Worm (Caenorhabditis elegans): Measurements from ENCODE around the gene affl-1.
A peak's percentile ranks its signal among the peaks of the same experiment; 100 is the strongest.

Gene affl-1

DNA sequence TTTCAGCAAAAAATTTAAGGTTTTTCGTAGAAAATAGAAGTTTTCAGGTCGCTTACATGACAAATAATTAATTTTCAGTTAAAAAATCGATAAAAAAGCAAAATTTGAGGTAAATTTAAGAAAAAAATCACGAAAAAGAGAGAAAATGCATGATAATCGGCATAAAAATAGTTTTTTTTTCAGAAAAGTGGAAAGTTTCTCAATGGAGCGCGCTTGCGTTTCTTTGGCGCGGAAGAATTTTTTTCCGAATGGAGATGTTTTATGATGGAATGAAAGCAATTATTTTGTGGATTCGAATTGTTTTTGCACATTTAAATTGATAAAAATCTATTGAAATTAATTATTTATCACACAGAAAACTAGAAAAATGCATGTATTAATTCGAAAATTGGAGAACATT lies 16.2 kb upstream of the affl-1 start:
- TF ChIP-seq nhr-2 (tag; optimal IDR thresholded peaks at IDR 0.05), result no peak
- no peak for TF ChIP-seq tbx-8 (GFP tag; optimal IDR thresholded peaks at IDR 0.05)
- TF ChIP-seq snpc-4 (tag; optimal IDR thresholded peaks at IDR 0.05), result no peak
- no peak for TF ChIP-seq lin-32 (GFP tag; optimal IDR thresholded peaks at IDR 0.05)
- TF ChIP-seq blmp-1 (tag; optimal IDR thresholded peaks at IDR 0.05), result no peak
- no peak for TF ChIP-seq ceh-43 (GFP tag; optimal IDR thresholded peaks at IDR 0.05)
- no peak for TF ChIP-seq nhr-12 (tag; optimal IDR thresholded peaks at IDR 0.05)
- no peak for TF ChIP-seq mab-5 (tag; optimal IDR thresholded peaks at IDR 0.05)
- TF ChIP-seq zip-8 (tag; optimal IDR thresholded peaks at IDR 0.05), result no peak
- no peak for TF ChIP-seq ces-1 (GFP tag; optimal IDR thresholded peaks at IDR 0.05)
- TF ChIP-seq ztf-11 (tag; optimal IDR thresholded peaks at IDR 0.05), result no peak
- TF ChIP-seq mep-1 (tag; optimal IDR thresholded peaks at IDR 0.05), result no peak
- no peak for TF ChIP-seq nhr-237 (tag; optimal IDR thresholded peaks at IDR 0.05)
- no peak for TF ChIP-seq unc-120 (tag; optimal IDR thresholded peaks at IDR 0.05; ENCODE audit: poor library complexity, severe bottlenecking)
- TF ChIP-seq unc-39 (tag; optimal IDR thresholded peaks at IDR 0.05), result no peak
- no peak for TF ChIP-seq ham-2 (GFP tag; optimal IDR thresholded peaks at IDR 0.05)

DNA sequence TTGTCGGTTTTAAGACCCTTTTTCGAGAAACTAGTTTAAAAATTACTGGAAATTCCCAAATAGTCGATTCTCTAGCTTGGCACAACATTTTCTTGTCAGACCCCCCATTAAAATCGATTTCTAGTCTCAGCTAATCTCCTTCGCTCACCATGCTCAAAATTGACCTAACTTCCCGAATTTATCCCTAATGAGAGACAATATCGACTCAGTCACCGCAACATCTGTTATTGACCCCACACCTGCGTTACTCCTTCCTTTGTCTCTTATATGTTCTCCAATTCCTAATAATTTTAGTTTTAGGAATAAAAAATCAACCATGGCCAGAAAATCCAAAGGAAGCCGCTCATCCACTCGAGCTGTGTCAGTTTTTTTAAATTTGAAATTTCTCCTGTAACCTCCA lies 11.0 kb upstream of the affl-1 start, which contains the start of gene cec-8:
Gene cec-8 (plus strand): TSS at position 301 of the 400 bp plus-strand sequence.
- no peak for TF ChIP-seq blmp-1 (tag; optimal IDR thresholded peaks at IDR 0.05)
- TF ChIP-seq hlh-1 (tag; optimal IDR thresholded peaks at IDR 0.05), result no peak
- TF ChIP-seq nhr-76 (tag; optimal IDR thresholded peaks at IDR 0.05), result no peak
- TF ChIP-seq lsy-2 (tag; optimal IDR thresholded peaks at IDR 0.05), result no peak
- TF ChIP-seq ceh-43 (GFP tag; optimal IDR thresholded peaks at IDR 0.05), result no peak
- no peak for TF ChIP-seq M03D4.4 (tag; optimal IDR thresholded peaks at IDR 0.05)
- no peak for TF ChIP-seq ceh-83 (GFP tag; optimal IDR thresholded peaks at IDR 0.05)
- no peak for TF ChIP-seq ceh-39 (tag; optimal IDR thresholded peaks at IDR 0.05)
- TF ChIP-seq pha-4 (tag; optimal IDR thresholded peaks at IDR 0.05), result no peak
- TF ChIP-seq nhr-237 (tag; optimal IDR thresholded peaks at IDR 0.05), result no peak
- TF ChIP-seq lin-13 (tag; optimal IDR thresholded peaks at IDR 0.05), result no peak
- TF ChIP-seq cnd-1 (tag; optimal IDR thresholded peaks at IDR 0.05), result no peak
- TF ChIP-seq sptf-1 (tag; optimal IDR thresholded peaks at IDR 0.05), result no peak
- TF ChIP-seq snpc-4 (tag; optimal IDR thresholded peaks at IDR 0.05), result no peak
- TF ChIP-seq ham-2 (GFP tag; optimal IDR thresholded peaks at IDR 0.05), result no peak
- no peak for TF ChIP-seq nhr-12 (tag; optimal IDR thresholded peaks at IDR 0.05)
- no peak for TF ChIP-seq nhr-2 (tag; optimal IDR thresholded peaks at IDR 0.05)
- no peak for TF ChIP-seq nhr-28 (tag; optimal IDR thresholded peaks at IDR 0.05)
- TF ChIP-seq drap-1 (GFP tag; optimal IDR thresholded peaks at IDR 0.05), result no peak
- no peak for TF ChIP-seq mep-1 (tag; optimal IDR thresholded peaks at IDR 0.05)

ce11 chrIII:432988-433387 lies 7.0 kb upstream of the affl-1 start:
- no peak for TF ChIP-seq zip-8 (tag; optimal IDR thresholded peaks at IDR 0.05)
- TF ChIP-seq mls-2 (tag; optimal IDR thresholded peaks at IDR 0.05), result peak; percentile 52
- TF ChIP-seq elt-3 (tag; optimal IDR thresholded peaks at IDR 0.05), result no peak
- TF ChIP-seq tbx-8 (GFP tag; optimal IDR thresholded peaks at IDR 0.05), result no peak
- TF ChIP-seq pha-4 (tag; optimal IDR thresholded peaks at IDR 0.05), result peak; percentile 23
- no peak for TF ChIP-seq nhr-12 (tag; optimal IDR thresholded peaks at IDR 0.05)
- peak; percentile 54 for TF ChIP-seq ceh-83 (GFP tag; optimal IDR thresholded peaks at IDR 0.05)
- TF ChIP-seq ztf-11 (tag; optimal IDR thresholded peaks at IDR 0.05), result peak; percentile 16
- TF ChIP-seq lin-13 (tag; optimal IDR thresholded peaks at IDR 0.05), result peak; percentile 36
- TF ChIP-seq lsy-2 (tag; optimal IDR thresholded peaks at IDR 0.05), result peak; percentile 35
- no peak for TF ChIP-seq ceh-43 (GFP tag; optimal IDR thresholded peaks at IDR 0.05)
- TF ChIP-seq cnd-1 (tag; optimal IDR thresholded peaks at IDR 0.05), result peak; percentile 28
- no peak for TF ChIP-seq blmp-1 (tag; optimal IDR thresholded peaks at IDR 0.05)
- TF ChIP-seq nhr-28 (tag; optimal IDR thresholded peaks at IDR 0.05), result no peak
- no peak for TF ChIP-seq unc-62 (GFP tag; optimal IDR thresholded peaks at IDR 0.05)
- no peak for TF ChIP-seq unc-39 (tag; optimal IDR thresholded peaks at IDR 0.05)
- no peak for TF ChIP-seq ceh-39 (tag; optimal IDR thresholded peaks at IDR 0.05)
- TF ChIP-seq mab-5 (tag; optimal IDR thresholded peaks at IDR 0.05), result no peak
- TF ChIP-seq sem-2 (GFP tag; optimal IDR thresholded peaks at IDR 0.05), result no peak
- peak; percentile 23 for TF ChIP-seq elt-1 (tag; optimal IDR thresholded peaks at IDR 0.05; ENCODE audit: borderline replicate concordance, insufficient read depth)
- TF ChIP-seq ham-2 (GFP tag; optimal IDR thresholded peaks at IDR 0.05), result peak; percentile 74
- no peak for TF ChIP-seq mep-1 (tag; optimal IDR thresholded peaks at IDR 0.05)
- no peak for TF ChIP-seq snpc-4 (tag; optimal IDR thresholded peaks at IDR 0.05)
- TF ChIP-seq ces-1 (GFP tag; optimal IDR thresholded peaks at IDR 0.05), result peak; percentile 38
- peak; percentile 43 for TF ChIP-seq drap-1 (GFP tag; optimal IDR thresholded peaks at IDR 0.05)
- no peak for TF ChIP-seq hlh-1 (tag; optimal IDR thresholded peaks at IDR 0.05)
- no peak for TF ChIP-seq lin-32 (GFP tag; optimal IDR thresholded peaks at IDR 0.05)
- TF ChIP-seq sptf-1 (tag; optimal IDR thresholded peaks at IDR 0.05), result peak; percentile 68
- no peak for TF ChIP-seq nhr-76 (tag; optimal IDR thresholded peaks at IDR 0.05)
- TF ChIP-seq M03D4.4 (tag; optimal IDR thresholded peaks at IDR 0.05), result peak; percentile 47
- TF ChIP-seq flh-1 (GFP tag; optimal IDR thresholded peaks at IDR 0.05), result no peak
- no peak for TF ChIP-seq nhr-2 (tag; optimal IDR thresholded peaks at IDR 0.05)
- TF ChIP-seq nhr-237 (tag; optimal IDR thresholded peaks at IDR 0.05), result peak; percentile 30
- TF ChIP-seq bed-3 (GFP tag; optimal IDR thresholded peaks at IDR 0.05), result no peak
- peak; percentile 49 for TF ChIP-seq unc-120 (tag; optimal IDR thresholded peaks at IDR 0.05; ENCODE audit: poor library complexity, severe bottlenecking)

Data from whole organism, mixed stage, embryonic.